Worm (Caenorhabditis elegans) whole organism, young adult: ENCODE measurements around the gene ceh-83.

Experiments
- F10E7.11 ChIP-seq: sonication (generic microtip); optimal IDR thresholded peaks from 2 replicates; lab custom pipeline; 2017; ENCODE audit warnings: mild to moderate bottlenecking, missing genetic modification characterization, moderate library complexity, missing compliant biosample characterization
- F23B12.7 ChIP-seq: sonication (generic microtip); optimal IDR thresholded peaks from 2 replicates; lab custom pipeline; 2017; ENCODE audit warnings: missing genetic modification characterization, mild to moderate bottlenecking, missing compliant biosample characterization, antibody characterized with exemption, moderate library complexity; ENCODE audit not compliant: insufficient read depth
- F52B5.7 ChIP-seq: sonication (generic microtip); optimal IDR thresholded peaks from 2 replicates; lab custom pipeline; 2016; ENCODE audit warnings: mild to moderate bottlenecking, missing genetic modification characterization, missing compliant biosample characterization
- Y79H2A.3 ChIP-seq: fragments of 200-800 bp; sonication (Bioruptor generic); conservative IDR thresholded peaks from 2 replicates; pipeline ENCODE4 v1.3.6; 2022; ENCODE audit warnings: missing genetic modification reagents, missing genetic modification characterization, missing compliant biosample characterization
- egl-44 ChIP-seq: fragments of 200-800 bp; sonication (Bioruptor generic); IDR thresholded peaks from 2 replicates; pipeline ENCODE4 v1.3.6; 2022; ENCODE audit warnings: missing genetic modification reagents, missing genetic modification characterization, missing compliant biosample characterization
- hrde-1 ChIP-seq: sonication (generic microtip); optimal IDR thresholded peaks from 2 replicates; lab custom pipeline; 2016; ENCODE audit warnings: missing genetic modification characterization, mild to moderate bottlenecking, missing compliant biosample characterization, moderate library complexity, missing genotype, missing genetic modification reagents, borderline replicate concordance
- lin-35 ChIP-seq, 3 experiments: fragments of 150-350 bp in 2 of 3; sonication (generic microtip) in 1 of 3; optimal IDR thresholded peaks; 2 replicates each; lab custom pipeline; 2014 to 2018; ENCODE audit warnings: missing biosample characterization in 3 of 3, missing genetic modification characterization in 3 of 3, missing genetic modification reagents in 3 of 3
- pha-4 ChIP-seq: fragments of 150-350 bp; sonication (generic microtip); optimal IDR thresholded peaks from 2 replicates; lab custom pipeline; 2014; ENCODE audit warnings: missing biosample characterization, missing genetic modification reagents, missing genetic modification characterization
- snpc-4 ChIP-seq, 5 experiments: fragments of 150-350 bp in 1 of 5; sonication (generic microtip) in 4 of 5; optimal IDR thresholded peaks; 2 replicates each; lab custom pipeline; 2014 to 2018; ENCODE audit warnings: missing genetic modification characterization in 5 of 5, missing biosample characterization in 3 of 5, antibody characterized with exemption in 2 of 5, mild to moderate bottlenecking in 2 of 5, missing compliant biosample characterization in 2 of 5, missing genotype in 2 of 5, moderate library complexity in 2 of 5, missing genetic modification reagents in 1 of 5
- unc-130 ChIP-seq: sonication (generic microtip); optimal IDR thresholded peaks from 2 replicates; lab custom pipeline; 2016; ENCODE audit warnings: missing genetic modification reagents, missing genetic modification characterization, missing compliant biosample characterization
- unc-62 ChIP-seq: fragments of 150-350 bp; optimal IDR thresholded peaks from 2 replicates; lab custom pipeline; 2014; ENCODE audit warnings: missing biosample characterization, missing genetic modification reagents, missing genetic modification characterization

DNA sequence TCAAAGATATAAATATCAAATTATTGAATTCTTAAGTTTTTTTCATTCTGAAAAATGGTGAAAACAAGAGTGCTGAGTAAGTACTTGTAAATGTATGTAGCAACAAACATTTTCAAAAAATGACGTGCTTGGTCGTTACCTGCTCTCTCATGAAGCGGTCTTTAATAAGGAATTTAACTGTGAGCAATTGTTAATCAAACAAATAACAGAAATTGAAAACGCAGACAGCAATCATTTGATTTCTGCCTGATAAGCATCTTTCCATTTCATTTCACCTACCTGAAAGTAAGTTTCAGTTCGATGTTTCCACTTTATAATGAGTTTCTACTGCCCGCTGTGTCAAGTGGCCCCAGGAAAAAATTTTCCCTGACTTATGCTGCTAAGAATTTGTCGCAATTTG is 26.7 kb upstream of the ceh-83 start, which contains the start of gene math-28:
- TF ChIP-seq pha-4 (no peak), F10E7.11 (no peak), unc-62 (no peak), snpc-4 (GFP tag; optimal IDR thresholded peaks at IDR 0.05; lab: Kevin White, UChicago) (no peak), snpc-4 (tag; optimal IDR thresholded peaks at IDR 0.05; lab: Kevin White, UChicago) (no peak), Y79H2A.3 (GFP tag; lab: Robert Waterston, UW) (no peak), hrde-1 (tag; lab: Kevin White, UChicago) (no peak), unc-130 (GFP tag; lab: Kevin White, UChicago) (no peak), egl-44 (no peak), lin-35 (GFP tag; optimal IDR thresholded peaks at IDR 0.05; lab: Kevin White, UChicago) (no peak), F52B5.7 (tag; lab: Kevin White, UChicago) (no peak), F23B12.7 (tag; lab: Kevin White, UChicago) (no peak)
